Worm (Caenorhabditis elegans) whole organism, midembryonic: ENCODE measurements around the gene C01G10.4.

Experiments used
- T22C8.4 ChIP-seq: fragments of 200-800 bp; sonication (Bioruptor generic); IDR thresholded peaks from 2 replicates; pipeline ENCODE4 v1.3.6; 2022; ENCODE audit warnings: missing genetic modification characterization, missing compliant biosample characterization
- cog-1 ChIP-seq: sonication (generic microtip); optimal IDR thresholded peaks from 2 replicates; lab custom pipeline; 2016; ENCODE audit warnings: missing genetic modification characterization, missing compliant biosample characterization
- flt-1 ChIP-seq: fragments of 200-800 bp; sonication (Bioruptor generic); IDR thresholded peaks from 2 replicates; pipeline ENCODE4 v1.3.6; 2022; ENCODE audit warnings: missing genetic modification characterization, missing compliant biosample characterization
- klf-2 ChIP-seq: fragments of 200-800 bp; sonication (Bioruptor generic); conservative IDR thresholded peaks from 2 replicates; pipeline ENCODE4 v1.3.6; 2022; ENCODE audit warnings: missing genetic modification reagents, missing genetic modification characterization, missing compliant biosample characterization
- med-1 ChIP-seq: sonication (generic microtip); optimal IDR thresholded peaks from 2 replicates; lab custom pipeline; 2017; ENCODE audit warnings: missing genetic modification characterization, mild to moderate bottlenecking, missing compliant biosample characterization, antibody characterized with exemption, missing genetic modification reagents; ENCODE audit not compliant: insufficient read depth
- ref-1 ChIP-seq: fragments of 200-800 bp; sonication (Bioruptor generic); conservative IDR thresholded peaks from 2 replicates; pipeline ENCODE4 v1.3.6; 2022; ENCODE audit warnings: missing genetic modification reagents, missing genetic modification characterization, missing compliant biosample characterization
- tab-1 ChIP-seq: fragments of 200-800 bp; sonication (Bioruptor generic); IDR thresholded peaks from 2 replicates; pipeline ENCODE4 v1.3.6; 2022; ENCODE audit warnings: missing genetic modification characterization, missing compliant biosample characterization
- ztf-23 ChIP-seq: fragments of 200-800 bp; sonication (Bioruptor generic); IDR thresholded peaks from 2 replicates; pipeline ENCODE4 v1.3.6; 2022; ENCODE audit warnings: missing genetic modification reagents, missing genetic modification characterization, missing compliant biosample characterization
- ztf-29 ChIP-seq: fragments of 200-800 bp; sonication (Bioruptor generic); IDR thresholded peaks from 2 replicates; pipeline ENCODE4 v1.3.6; 2022; ENCODE audit warnings: missing genetic modification reagents, missing genetic modification characterization, missing compliant biosample characterization

DNA sequence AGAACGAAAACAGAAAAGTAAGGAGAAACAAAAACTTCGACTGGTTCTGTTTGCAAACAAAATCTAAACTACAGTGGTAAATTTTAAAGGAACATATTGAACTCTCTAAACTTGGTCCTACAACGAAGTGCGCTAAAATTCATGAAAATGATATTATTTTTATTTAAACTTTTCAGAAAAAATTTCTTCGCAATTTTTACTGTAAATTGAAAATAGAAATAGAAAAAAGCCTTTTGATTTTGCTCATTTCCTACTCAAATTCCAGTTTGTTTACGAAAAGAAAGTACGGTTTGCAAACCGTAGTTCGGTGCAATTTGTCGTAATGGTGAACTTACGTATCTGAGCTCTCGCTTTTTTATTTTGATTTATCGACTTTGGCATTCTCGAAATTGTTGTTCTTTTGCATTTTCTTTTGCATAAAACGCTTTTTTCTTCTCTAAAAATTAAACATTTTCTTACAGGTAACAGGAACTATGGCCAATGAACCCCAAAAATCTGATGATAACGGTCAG is 23.6 kb upstream of the C01G10.4 start, which contains the start of gene otub-1:
- no peak for TF ChIP-seq klf-2 (GFP tag; lab: Robert Waterston, UW)
- no peak for TF ChIP-seq flt-1 (GFP tag; lab: Robert Waterston, UW)
- TF ChIP-seq ztf-23 (GFP tag; lab: Robert Waterston, UW), result no peak
- no peak for TF ChIP-seq tab-1 (GFP tag; lab: Robert Waterston, UW)
- no peak for TF ChIP-seq ztf-29 (GFP tag; lab: Robert Waterston, UW)
- TF ChIP-seq med-1 (GFP tag; lab: Kevin White, UChicago), result no peak
- no peak for TF ChIP-seq T22C8.4
- no peak for TF ChIP-seq ref-1 (GFP tag; lab: Robert Waterston, UW)
- TF ChIP-seq cog-1 (tag; lab: Kevin White, UChicago), result no peak
